Fruit fly (Drosophila melanogaster): ENCODE data around the gene CG31111.
A peak's percentile ranks its signal among the peaks of the same experiment; 100 is the strongest.

CG31111 gene

dm6 chr3R:25051441-25052097, 4.4 kb downstream of the CG31111 start (continued):
- no peak for TF ChIP-seq usp (GFP tag; optimal IDR thresholded peaks at IDR 0.05)
- TF ChIP-seq CG31441 (GFP tag; IDR thresholded peaks at IDR 0.05) = no peak
- no peak for TF ChIP-seq tx (GFP tag; optimal IDR thresholded peaks at IDR 0.05)
- TF ChIP-seq PHDP (tag; optimal IDR thresholded peaks at IDR 0.05) = peak; percentile 16
- no peak for TF ChIP-seq CG8290 (GFP tag; optimal IDR thresholded peaks at IDR 0.05)
- peak in 1 of 2 experiments; percentile 23 for TF ChIP-seq CG8290 (tag; optimal IDR thresholded peaks at IDR 0.05)
- TF ChIP-seq CG2678 (tag; optimal IDR thresholded peaks at IDR 0.05) = peak; percentile 5
- TF ChIP-seq CG1603 (tag; optimal IDR thresholded peaks at IDR 0.05) = peak; percentile 20
- TF ChIP-seq HLH54F (GFP tag; optimal IDR thresholded peaks at IDR 0.05) = no peak
- peak; percentile 93 for TF ChIP-seq sd (tag; optimal IDR thresholded peaks at IDR 0.05)
- no peak for TF ChIP-seq Bgb (GFP tag; IDR thresholded peaks at IDR 0.05; ENCODE audit: partially characterized antibody)
- TF ChIP-seq Hmr (GFP tag; optimal IDR thresholded peaks at IDR 0.05) = peak; percentile 43
- peak; percentile 50 for TF ChIP-seq Hey (tag; optimal IDR thresholded peaks at IDR 0.05)
- no peak for TF ChIP-seq jumu (GFP tag; optimal IDR thresholded peaks at IDR 0.05)
- no peak for TF ChIP-seq salm (tag; optimal IDR thresholded peaks at IDR 0.05)
- TF ChIP-seq slou (GFP tag; optimal IDR thresholded peaks at IDR 0.05) = no peak
- no peak for TF ChIP-seq CG3163 (GFP tag; optimal IDR thresholded peaks at IDR 0.05)
- no peak for TF ChIP-seq MESR4 (GFP tag; optimal IDR thresholded peaks at IDR 0.05)
- peak; percentile 39 for TF ChIP-seq lab (GFP tag; optimal IDR thresholded peaks at IDR 0.05)
- TF ChIP-seq Taf1 (GFP tag; IDR thresholded peaks at IDR 0.05) = peak; percentile 22; the same call in 1 of the 2 replicates
- TF ChIP-seq zf30C (GFP tag; optimal IDR thresholded peaks at IDR 0.05) = peak; percentile 16
- no peak for TF ChIP-seq CG6254 (GFP tag; optimal IDR thresholded peaks at IDR 0.05)
- TF ChIP-seq Hr51 (GFP tag; optimal IDR thresholded peaks at IDR 0.05) = peak in 1 of 2 experiments; percentile 7
- peak; percentile 24; the same call in 1 of the 3 replicates for TF ChIP-seq Aef1 (GFP tag; IDR thresholded peaks at IDR 0.05)

DNA sequence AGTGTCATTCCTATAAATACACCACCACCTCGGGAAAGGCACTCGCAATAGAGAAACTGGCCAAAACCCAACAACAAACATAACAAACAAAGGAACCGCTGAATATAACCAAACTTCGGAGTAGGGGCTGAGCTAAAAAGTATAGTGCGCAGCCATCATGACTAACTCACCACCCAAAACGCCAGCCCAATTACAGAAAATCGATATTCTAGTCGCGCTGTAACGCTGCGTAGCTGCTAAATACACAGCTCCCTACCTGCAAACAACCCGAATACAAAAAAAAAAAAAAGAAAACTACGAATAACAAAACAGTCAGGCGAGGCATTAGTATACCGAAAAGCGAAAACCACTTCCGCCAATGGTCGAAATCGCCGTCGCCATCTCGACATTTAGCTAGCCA, 5.3 kb downstream of the CG31111 start:
- TF ChIP-seq CG9932 (GFP tag; IDR thresholded peaks at IDR 0.05) (no peak), eve (GFP tag; optimal IDR thresholded peaks at IDR 0.05) (peak in 1 of 2 experiments; percentile 87), CG10431 (GFP tag; optimal IDR thresholded peaks at IDR 0.05) (peak; percentile 10), Lhr (GFP tag; optimal IDR thresholded peaks at IDR 0.05) (no peak), ab (GFP tag; optimal IDR thresholded peaks at IDR 0.05) (peak; percentile 4), Ets65A (GFP tag) (peak; percentile 55), bigmax (GFP tag; optimal IDR thresholded peaks at IDR 0.05) (peak; percentile 39), onecut (GFP tag; IDR thresholded peaks at IDR 0.05) (peak; percentile 96)

DNA sequence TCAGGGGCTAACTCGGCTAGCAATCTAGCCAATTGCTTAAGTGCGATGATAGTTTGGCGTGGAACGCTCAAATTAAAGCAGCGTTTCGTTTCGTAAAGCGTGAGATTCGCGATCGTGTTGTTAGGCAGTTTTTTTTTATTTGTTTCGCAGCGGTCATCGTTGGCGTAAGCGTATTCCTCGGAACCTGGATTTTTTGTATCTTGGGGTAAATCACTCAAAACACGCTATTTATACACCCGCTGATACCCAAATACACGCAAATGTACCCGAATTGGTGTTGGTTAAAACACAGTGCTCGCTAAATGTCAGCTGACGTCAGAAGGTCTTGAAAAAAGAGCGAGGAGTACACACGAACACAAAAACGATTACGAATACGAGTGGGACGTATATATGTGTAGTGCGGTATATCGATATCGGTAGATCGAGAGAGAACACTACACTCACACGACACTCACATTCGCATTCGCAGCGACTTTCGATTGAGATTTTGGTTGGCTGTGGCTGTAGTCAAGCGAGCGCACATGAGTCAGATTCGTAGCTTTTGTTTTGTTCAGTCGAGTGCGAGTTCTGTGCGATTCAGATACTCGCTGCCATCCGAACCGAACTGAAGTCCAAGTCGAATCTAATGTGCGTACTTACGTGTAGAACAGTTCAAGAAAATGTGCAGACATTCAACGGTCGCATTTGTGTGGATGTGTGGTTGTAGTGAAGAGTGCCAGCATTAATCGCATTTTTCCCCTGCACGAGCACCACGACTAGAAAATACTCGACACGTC, 6.0 kb downstream of the CG31111 start:
- TF ChIP-seq amos (GFP tag; IDR thresholded peaks at IDR 0.05; ENCODE audit: partially characterized antibody) (no peak), CG9876 (GFP tag; optimal IDR thresholded peaks at IDR 0.05) (no peak), nmo (GFP tag; optimal IDR thresholded peaks at IDR 0.05) (no peak), CG8388 (GFP tag; optimal IDR thresholded peaks at IDR 0.05) (peak; percentile 100), CG10654 (GFP tag; optimal IDR thresholded peaks at IDR 0.05) (no peak), CG8924 (tag; optimal IDR thresholded peaks at IDR 0.05) (peak; percentile 67), CG31365 (tag; optimal IDR thresholded peaks at IDR 0.05) (peak; percentile 28), slp2 (GFP tag; optimal IDR thresholded peaks at IDR 0.05) (no peak), CG18262 (tag; optimal IDR thresholded peaks at IDR 0.05) (peak; percentile 18), CG14441 (GFP tag; IDR thresholded peaks at IDR 0.05) (no peak), CG15514 (GFP tag; optimal IDR thresholded peaks at IDR 0.05) (peak; percentile 33), ind (GFP tag; optimal IDR thresholded peaks at IDR 0.05) (no peak), HLHmδ (GFP tag; optimal IDR thresholded peaks at IDR 0.05) (peak; percentile 73), D19B (GFP tag; optimal IDR thresholded peaks at IDR 0.05) (no peak), Hand (GFP tag; optimal IDR thresholded peaks at IDR 0.05) (peak; percentile 55), CG12659 (GFP tag; optimal IDR thresholded peaks at IDR 0.05) (peak; percentile 34)
